Worm (Caenorhabditis elegans): ENCODE measurements around the gene srw-23.

srw-23 gene

ce11 chrV:16873642-16874041, at the start of gene srw-23:
srw-23 (plus strand) TSS chrV:16873942.
- TF ChIP-seq unc-62 (GFP tag; optimal IDR thresholded peaks at IDR 0.05): no peak

- no peak for TF ChIP-seq unc-62 (GFP tag; optimal IDR thresholded peaks at IDR 0.05)
Observed at ce11 chrV:16827485-16827884, 46.3 kb upstream of the srw-23 start, which contains the start of gene srh-216. srh-216 (minus strand) TSS chrV:16827585.

- TF ChIP-seq unc-62 (GFP tag; optimal IDR thresholded peaks at IDR 0.05): no peak
Observed at ce11 chrV:16829396-16829795, 44.3 kb upstream of the srw-23 start, which contains the start of gene srh-214. srh-214 (minus strand) TSS chrV:16829755.

- no peak for TF ChIP-seq unc-62 (GFP tag; optimal IDR thresholded peaks at IDR 0.05)
Observed at ce11 chrV:16831310-16831709, 42.4 kb upstream of the srw-23 start.

- TF ChIP-seq unc-62 (GFP tag; optimal IDR thresholded peaks at IDR 0.05): no peak
Observed at ce11 chrV:16831921-16832320, 41.8 kb upstream of the srw-23 start, which contains the start of gene srh-215. srh-215 (minus strand) TSS chrV:16832021.

- TF ChIP-seq unc-62 (GFP tag; optimal IDR thresholded peaks at IDR 0.05): no peak
Observed at ce11 chrV:16832865-16833264, 40.9 kb upstream of the srw-23 start, which contains the start of gene phy-3. phy-3 (plus strand) TSS chrV:16833165.

ce11 chrV:16833672-16834071, 40.1 kb upstream of the srw-23 start:
- TF ChIP-seq unc-62 (GFP tag; optimal IDR thresholded peaks at IDR 0.05): no peak

- TF ChIP-seq unc-62 (GFP tag; optimal IDR thresholded peaks at IDR 0.05): no peak
Observed at ce11 chrV:16834989-16835388, 38.8 kb upstream of the srw-23 start, which contains the start of gene tni-3. tni-3 (minus strand) TSS chrV:16835128.

ce11 chrV:16836100-16836499, 37.6 kb upstream of the srw-23 start:
- TF ChIP-seq unc-62 (GFP tag; optimal IDR thresholded peaks at IDR 0.05): no peak

- no peak for TF ChIP-seq unc-62 (GFP tag; optimal IDR thresholded peaks at IDR 0.05)
Observed at ce11 chrV:16838435-16838834, 35.3 kb upstream of the srw-23 start.

- TF ChIP-seq unc-62 (GFP tag; optimal IDR thresholded peaks at IDR 0.05): no peak
Observed at ce11 chrV:16840283-16840682, 33.5 kb upstream of the srw-23 start.

ce11 chrV:16840961-16841360, 32.8 kb upstream of the srw-23 start, which contains the start of gene clec-40:
clec-40 (minus strand) TSS chrV:16841061.
- no peak for TF ChIP-seq unc-62 (GFP tag; optimal IDR thresholded peaks at IDR 0.05)

ce11 chrV:16842941-16843340, 30.8 kb upstream of the srw-23 start, which contains the start of gene clec-25:
clec-25 (plus strand) TSS chrV:16843241.
- TF ChIP-seq unc-62 (GFP tag; optimal IDR thresholded peaks at IDR 0.05): no peak

ce11 chrV:16848498-16848897, 25.2 kb upstream of the srw-23 start, which contains the start of the genes clec-36 and clec-26:
clec-36 (minus strand) TSS chrV:16848598.
clec-26 (plus strand) TSS chrV:16848611.
- no peak for TF ChIP-seq unc-62 (GFP tag; optimal IDR thresholded peaks at IDR 0.05)

ce11 chrV:16852002-16852401, 21.7 kb upstream of the srw-23 start, which contains the start of gene clec-37:
clec-37 (minus strand) TSS chrV:16852102.
- no peak for TF ChIP-seq unc-62 (GFP tag; optimal IDR thresholded peaks at IDR 0.05)

- TF ChIP-seq unc-62 (GFP tag; optimal IDR thresholded peaks at IDR 0.05): no peak
Observed at ce11 chrV:16853956-16854683, 19.6 kb upstream of the srw-23 start, which contains the start of the genes clec-35 and clec-27. clec-35 (minus strand) TSS chrV:16854056. clec-27 (plus strand) TSS chrV:16854633.

- no peak for TF ChIP-seq unc-62 (GFP tag; optimal IDR thresholded peaks at IDR 0.05)
Observed at ce11 chrV:16857977-16858479, 15.7 kb upstream of the srw-23 start, which contains the start of the genes clec-31 and clec-22. clec-31 (minus strand) TSS chrV:16858077. clec-22 (plus strand) TSS chrV:16858429.

Measured in whole organism, dauer.